Worm (Caenorhabditis elegans): ENCODE results near the gene C01G12.16.

DNA sequence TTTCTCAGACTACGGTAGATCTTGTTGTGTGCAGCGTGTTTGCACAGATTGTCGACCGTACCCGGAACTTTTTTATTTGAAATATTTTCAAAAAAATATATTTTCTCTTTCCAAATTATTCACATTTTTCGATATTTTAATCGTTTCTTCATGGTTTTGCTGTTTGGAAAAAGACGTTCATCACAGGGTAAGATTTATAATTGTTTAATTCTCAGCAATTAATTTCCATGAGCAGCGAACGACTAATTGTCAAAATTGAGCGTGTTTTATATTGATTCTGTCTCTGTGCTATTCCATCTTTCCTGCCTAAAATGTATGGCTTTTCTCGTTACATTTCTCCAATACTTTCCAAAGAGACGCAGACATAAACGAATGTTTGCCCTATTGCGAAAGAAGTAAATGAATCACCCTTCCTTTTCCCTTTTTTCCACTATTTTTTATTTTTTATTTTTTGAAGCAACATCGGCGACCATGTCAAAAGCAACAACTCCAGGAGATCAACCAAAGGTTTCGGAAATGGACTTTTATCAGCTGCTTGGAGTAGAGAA lies 30.1 kb downstream of the C01G12.16 start, which contains the start of gene dnj-16:
- TF ChIP-seq nhr-237 (tag; optimal IDR thresholded peaks at IDR 0.05) (no peak), lsy-2 (tag; optimal IDR thresholded peaks at IDR 0.05) (peak; percentile 8 to 55), ztf-11 (tag; optimal IDR thresholded peaks at IDR 0.05) (no peak), mdl-1 (tag; optimal IDR thresholded peaks at IDR 0.05) (peak in 1 of 2 experiments; percentile 2), ceh-82 (tag; optimal IDR thresholded peaks at IDR 0.05) (no peak), blmp-1 (tag; optimal IDR thresholded peaks at IDR 0.05; ENCODE audit: insufficient read depth) (no peak), nhr-12 (tag; optimal IDR thresholded peaks at IDR 0.05) (no peak), snpc-4 (tag; optimal IDR thresholded peaks at IDR 0.05) (no peak)
